Worm (Caenorhabditis elegans) whole organism, L4/young adult: ENCODE results near the gene H13N06.2.

Experiments used
- W03F9.2 ChIP-seq: fragments of 150-350 bp; optimal IDR thresholded peaks from 2 replicates; lab custom pipeline; 2014; ENCODE audit warnings: missing biosample characterization, missing genetic modification characterization
- dao-5 ChIP-seq: sonication (generic microtip); optimal IDR thresholded peaks from 2 replicates; lab custom pipeline; 2016; ENCODE audit warnings: missing genotype, missing genetic modification characterization, moderate library complexity, missing compliant biosample characterization
- him-1 ChIP-seq: sonication (generic microtip); optimal IDR thresholded peaks from 2 replicates; lab custom pipeline; 2016; ENCODE audit warnings: missing genotype, missing genetic modification reagents, missing genetic modification characterization, missing compliant biosample characterization

- TF ChIP-seq W03F9.2 (tag; lab: Kevin White, UChicago) (no peak), dao-5 (tag; lab: Kevin White, UChicago) (no peak), him-1 (tag; lab: Kevin White, UChicago) (no peak)
Measured at ce11 chrX:15504795-15505194, 16.9 kb downstream of the H13N06.2 start, which contains the start of gene tbh-1.
